Fruit fly (Drosophila melanogaster): ENCODE data around the gene CG4629.

dm6 chr2L:1124265-1124664, 22.0 kb upstream of the CG4629 start:
- no peak for TF ChIP-seq Myc (optimal IDR thresholded peaks at IDR 0.05)
- no peak for TF ChIP-seq Sin3A (optimal IDR thresholded peaks at IDR 0.05)
- TF ChIP-seq psq (optimal IDR thresholded peaks at IDR 0.05), result no peak
- no peak for TF ChIP-seq ttk (optimal IDR thresholded peaks at IDR 0.05)
- TF ChIP-seq h (optimal IDR thresholded peaks at IDR 0.05), result no peak
- no peak for TF ChIP-seq insv (optimal IDR thresholded peaks at IDR 0.05)
